Worm (Caenorhabditis elegans) whole organism, L1 larva: ENCODE results near the gene clec-175.

Source experiments
- aly-2 ChIP-seq: fragments of 150-350 bp; optimal IDR thresholded peaks from 2 replicates; lab custom pipeline; 2014; ENCODE audit warnings: missing biosample characterization, missing genetic modification characterization
- dpl-1 ChIP-seq, 3 experiments: fragments of 150-350 bp in 2 of 3; sonication (generic microtip) in 1 of 3; optimal IDR thresholded peaks; 2 replicates each; lab custom pipeline; 2014 to 2017; ENCODE audit warnings: missing biosample characterization in 3 of 3, missing genetic modification characterization in 3 of 3, missing genetic modification reagents in 3 of 3
- elt-3 ChIP-seq, 6 experiments: fragments of 150-350 bp in 1 of 6; sonication (generic microtip); optimal IDR thresholded peaks; 2 replicates each; lab custom pipeline; 2017 to 2018; ENCODE audit warnings: missing biosample characterization in 6 of 6, missing genetic modification characterization in 6 of 6, inconsistent platforms in 1 of 6
- fkh-10 ChIP-seq: sonication (generic microtip); optimal IDR thresholded peaks from 2 replicates; lab custom pipeline; 2017; ENCODE audit warnings: missing biosample characterization, missing genetic modification reagents, missing genetic modification characterization
- lin-13 ChIP-seq: fragments of 150-350 bp; optimal IDR thresholded peaks from 2 replicates; lab custom pipeline; 2014; ENCODE audit warnings: missing biosample characterization, missing genetic modification reagents, missing genetic modification characterization
- nhr-76 ChIP-seq: sonication (generic microtip); optimal IDR thresholded peaks from 2 replicates; lab custom pipeline; 2017; ENCODE audit warnings: missing biosample characterization, missing genetic modification characterization
- nhr-77 ChIP-seq: fragments of 150-350 bp; optimal IDR thresholded peaks from 2 replicates; lab custom pipeline; 2014; ENCODE audit warnings: missing biosample characterization, missing genetic modification characterization
- rnt-1 ChIP-seq: sonication (generic microtip); optimal IDR thresholded peaks from 2 replicates; lab custom pipeline; 2016; ENCODE audit warnings: mild to moderate bottlenecking, missing genetic modification characterization, moderate library complexity, missing compliant biosample characterization
- swsn-7 ChIP-seq: sonication (generic microtip); optimal IDR thresholded peaks from 2 replicates; lab custom pipeline; 2016; ENCODE audit warnings: missing genetic modification characterization, missing compliant biosample characterization
- unc-62 ChIP-seq: fragments of 150-350 bp; optimal IDR thresholded peaks from 2 replicates; lab custom pipeline; 2014; ENCODE audit warnings: missing biosample characterization, missing genetic modification reagents, missing genetic modification characterization
- ztf-11 ChIP-seq, 2 experiments: sonication (generic microtip); optimal IDR thresholded peaks; 2 replicates each; lab custom pipeline; 2016 to 2017; ENCODE audit warnings: missing genetic modification characterization in 2 of 2, missing biosample characterization in 1 of 2, missing compliant biosample characterization in 1 of 2

ce11 chrIV:4423026-4423425, 897 bp downstream of the clec-175 start:
- TF ChIP-seq swsn-7 (tag; lab: Kevin White, UChicago): no peak
- no peak for TF ChIP-seq dpl-1 (GFP tag; optimal IDR thresholded peaks at IDR 0.05; lab: Kevin White, UChicago)
- no peak for TF ChIP-seq nhr-77
- no peak for TF ChIP-seq fkh-10 (GFP tag; lab: Kevin White, UChicago)
- no peak for TF ChIP-seq ztf-11 (tag; optimal IDR thresholded peaks at IDR 0.05; lab: Kevin White, UChicago)
- no peak for TF ChIP-seq unc-62 (GFP tag; lab: Kevin White, UChicago)
- no peak for TF ChIP-seq rnt-1 (tag; lab: Kevin White, UChicago)
- TF ChIP-seq lin-13 (GFP tag; lab: Kevin White, UChicago): no peak
- no peak for TF ChIP-seq aly-2 (tag; lab: Kevin White, UChicago)
- TF ChIP-seq nhr-76 (tag; lab: Kevin White, UChicago): no peak
- no peak for TF ChIP-seq elt-3 (tag; optimal IDR thresholded peaks at IDR 0.05; lab: Kevin White, UChicago)
